Fruit fly (Drosophila melanogaster) whole organism, embryonic: Measurements from ENCODE around the gene UQCR-C1.

Experiments
- Atf6 ChIP-seq: fragments of 200-800 bp; sonication (Bioruptor generic); IDR thresholded peaks from 2 replicates; pipeline ENCODE4 v1.3.6; 2022; ENCODE audit warnings: missing biosample characterization, missing genetic modification characterization
- BEAF-32 ChIP-seq: fragments of 200-800 bp; sonication (Bioruptor generic); optimal IDR thresholded peaks from 3 replicates; lab custom pipeline; 2017; ENCODE audit warnings: missing biosample characterization, missing genetic modification characterization, mild to moderate bottlenecking, moderate library complexity, missing genetic modification reagents
- Blimp-1 ChIP-seq: fragments of 200-800 bp; sonication (Bioruptor generic); optimal IDR thresholded peaks from 3 replicates; lab custom pipeline; 2018; ENCODE audit warnings: missing biosample characterization, missing genetic modification characterization, mild to moderate bottlenecking, moderate library complexity, missing genetic modification reagents
- BtbVII ChIP-seq: fragments of 200-800 bp; sonication (Bioruptor generic); optimal IDR thresholded peaks from 3 replicates; lab custom pipeline; 2017; ENCODE audit warnings: missing biosample characterization, mild to moderate bottlenecking, missing genetic modification characterization
- CG1024 ChIP-seq: fragments of 200-800 bp; sonication (Bioruptor generic); IDR thresholded peaks from 2 replicates; pipeline ENCODE4 v1.3.6; 2022; ENCODE audit warnings: missing biosample characterization, missing genetic modification characterization
- CG10654 ChIP-seq: fragments of 200-800 bp; sonication (Bioruptor generic); optimal IDR thresholded peaks from 2 replicates; lab custom pipeline; 2016; ENCODE audit warnings: missing biosample characterization, missing genetic modification characterization
- CG13624 ChIP-seq: fragments of 200-800 bp; sonication (Bioruptor generic); optimal IDR thresholded peaks from 2 replicates; lab custom pipeline; 2016; ENCODE audit warnings: missing biosample characterization, missing genetic modification characterization
- CG13775 ChIP-seq: fragments of 200-800 bp; sonication (Bioruptor generic); optimal IDR thresholded peaks from 3 replicates; lab custom pipeline; 2017; ENCODE audit warnings: missing biosample characterization, mild to moderate bottlenecking, missing genetic modification characterization
- CG13894 ChIP-seq: fragments of 200-800 bp; sonication (Bioruptor generic); optimal IDR thresholded peaks from 3 replicates; lab custom pipeline; 2018; ENCODE audit warnings: missing biosample characterization, mild to moderate bottlenecking, missing genetic modification characterization, moderate library complexity
- CG17186 ChIP-seq: fragments of 200-800 bp; sonication (Bioruptor generic); optimal IDR thresholded peaks from 3 replicates; lab custom pipeline; 2017; ENCODE audit warnings: missing biosample characterization, missing genetic modification reagents, missing genetic modification characterization
- CG17385 ChIP-seq: fragments of 200-800 bp; sonication (Bioruptor generic); optimal IDR thresholded peaks from 3 replicates; lab custom pipeline; 2018; ENCODE audit warnings: missing biosample characterization, mild to moderate bottlenecking, missing genetic modification characterization
- CG17829 ChIP-seq: fragments of 200-800 bp; optimal IDR thresholded peaks from 2 replicates; lab custom pipeline; 2019; ENCODE audit warnings: missing biosample characterization, mild to moderate bottlenecking, missing genetic modification characterization, moderate library complexity
- CG30020 ChIP-seq: fragments of 200-800 bp; optimal IDR thresholded peaks from 2 replicates; lab custom pipeline; 2019; ENCODE audit warnings: missing biosample characterization, mild to moderate bottlenecking, missing genetic modification characterization, moderate library complexity
- CG30403 ChIP-seq: fragments of 200-800 bp; sonication (Bioruptor generic); optimal IDR thresholded peaks from 3 replicates; lab custom pipeline; 2016; ENCODE audit warnings: missing biosample characterization, missing genetic modification characterization
- CG4617 ChIP-seq: fragments of 200-800 bp; sonication (Bioruptor generic); optimal IDR thresholded peaks from 3 replicates; lab custom pipeline; 2016; ENCODE audit warnings: missing biosample characterization, missing genetic modification characterization, borderline replicate concordance
- CG4730 ChIP-seq: fragments of 200-800 bp; sonication (Bioruptor generic); IDR thresholded peaks from 2 replicates; pipeline ENCODE4 v1.3.6; 2022; ENCODE audit warnings: missing biosample characterization, missing genetic modification characterization
- CG5245 ChIP-seq: fragments of 200-800 bp; sonication (Bioruptor generic); optimal IDR thresholded peaks from 3 replicates; lab custom pipeline; 2016; ENCODE audit warnings: missing biosample characterization, missing genetic modification characterization
- CG6854 ChIP-seq: fragments of 200-800 bp; sonication (Bioruptor generic); optimal IDR thresholded peaks from 3 replicates; lab custom pipeline; 2017; ENCODE audit warnings: missing biosample characterization, mild to moderate bottlenecking, missing genetic modification characterization
- CG7357 ChIP-seq: fragments of 200-800 bp; sonication (Bioruptor generic); IDR thresholded peaks from 3 replicates; pipeline ENCODE4 v1.3.6; 2022; ENCODE audit warnings: missing biosample characterization, missing genetic modification characterization
- CG7745 ChIP-seq: fragments of 200-800 bp; sonication (Bioruptor generic); optimal IDR thresholded peaks from 2 replicates; lab custom pipeline; 2018; ENCODE audit warnings: missing biosample characterization, mild to moderate bottlenecking, missing genetic modification characterization, moderate library complexity
- CG8924 ChIP-seq: fragments of 200-800 bp; optimal IDR thresholded peaks from 3 replicates; lab custom pipeline; 2019; ENCODE audit warnings: missing biosample characterization, mild to moderate bottlenecking, missing genetic modification characterization, moderate library complexity
- Dbx ChIP-seq: fragments of 200-800 bp; sonication (Bioruptor generic); IDR thresholded peaks from 3 replicates; pipeline ENCODE4 v1.3.6; 2022; ENCODE audit warnings: missing biosample characterization, missing genetic modification characterization
- Dip2 ChIP-seq: fragments of 200-800 bp; sonication (Bioruptor generic); IDR thresholded peaks from 2 replicates; pipeline ENCODE4 v1.3.6; 2022; ENCODE audit warnings: missing biosample characterization, missing genetic modification characterization
- Dp ChIP-seq: fragments of 200-800 bp; sonication (Bioruptor generic); optimal IDR thresholded peaks from 2 replicates; lab custom pipeline; 2018; ENCODE audit warnings: missing biosample characterization, mild to moderate bottlenecking, missing genetic modification characterization, moderate library complexity
- HLH3B ChIP-seq: fragments of 200-800 bp; sonication (Bioruptor generic); IDR thresholded peaks from 2 replicates; pipeline ENCODE4 v1.3.6; 2022; ENCODE audit warnings: missing biosample characterization, missing genetic modification characterization
- MTF-1 ChIP-seq: fragments of 200-800 bp; sonication (Bioruptor generic); optimal IDR thresholded peaks from 2 replicates; lab custom pipeline; 2018; ENCODE audit warnings: missing biosample characterization, mild to moderate bottlenecking, missing genetic modification characterization, borderline replicate concordance
- Mad ChIP-seq: fragments of 200-800 bp; sonication (Bioruptor generic); optimal IDR thresholded peaks from 2 replicates; lab custom pipeline; 2016; ENCODE audit warnings: missing biosample characterization, missing genetic modification characterization
- Max ChIP-seq: fragments of 200-800 bp; sonication (Bioruptor generic); optimal IDR thresholded peaks from 2 replicates; lab custom pipeline; 2016; ENCODE audit warnings: missing biosample characterization, mild to moderate bottlenecking, missing genetic modification characterization
- Med ChIP-seq: fragments of 200-800 bp; sonication (Bioruptor generic); peaks from one replicate; lab custom pipeline; 2016; ENCODE audit warnings: missing biosample characterization, missing genetic modification characterization, mild to moderate bottlenecking, inconsistent platforms, moderate library complexity
- NK7.1 ChIP-seq: fragments of 200-800 bp; sonication (Bioruptor generic); optimal IDR thresholded peaks from 3 replicates; lab custom pipeline; 2016; ENCODE audit warnings: missing biosample characterization, missing genetic modification characterization
- Nf-YC ChIP-seq: fragments of 200-800 bp; optimal IDR thresholded peaks from 3 replicates; lab custom pipeline; 2019; ENCODE audit warnings: missing biosample characterization, mild to moderate bottlenecking, missing genetic modification characterization, moderate library complexity
- PHDP ChIP-seq: fragments of 200-800 bp; sonication (Bioruptor generic); optimal IDR thresholded peaks from 3 replicates; lab custom pipeline; 2018; ENCODE audit warnings: missing biosample characterization, mild to moderate bottlenecking, missing genetic modification characterization, moderate library complexity
- Side ChIP-seq: fragments of 200-800 bp; sonication (Bioruptor generic); optimal IDR thresholded peaks from 2 replicates; lab custom pipeline; 2016; ENCODE audit warnings: missing biosample characterization, missing genetic modification characterization
- Sry-β ChIP-seq: fragments of 200-800 bp; sonication (Bioruptor generic); optimal IDR thresholded peaks from 2 replicates; lab custom pipeline; 2018; ENCODE audit warnings: missing biosample characterization, mild to moderate bottlenecking, missing genetic modification characterization, moderate library complexity
- amos ChIP-seq: fragments of 200-800 bp; sonication (Bioruptor generic); IDR thresholded peaks from 2 replicates; pipeline ENCODE4 v1.3.6; 2022; ENCODE audit warnings: missing biosample characterization, missing genetic modification characterization; ENCODE audit not compliant: partially characterized antibody
- da ChIP-seq: fragments of 200-800 bp; sonication (Bioruptor generic); optimal IDR thresholded peaks from 2 replicates; lab custom pipeline; 2016; ENCODE audit warnings: missing biosample characterization, missing genetic modification characterization
- dmrt11E ChIP-seq: fragments of 200-800 bp; sonication (Bioruptor generic); optimal IDR thresholded peaks from 3 replicates; lab custom pipeline; 2018; ENCODE audit warnings: missing biosample characterization, mild to moderate bottlenecking, missing genetic modification characterization, moderate library complexity
- exex ChIP-seq: fragments of 200-800 bp; sonication (Bioruptor generic); optimal IDR thresholded peaks from 4 replicates; lab custom pipeline; 2018; ENCODE audit warnings: missing biosample characterization, mild to moderate bottlenecking, missing genetic modification characterization, moderate library complexity
- eyg ChIP-seq: fragments of 200-800 bp; sonication (Bioruptor generic); optimal IDR thresholded peaks from 3 replicates; lab custom pipeline; 2016; ENCODE audit warnings: missing biosample characterization, missing genetic modification characterization
- gem ChIP-seq: fragments of 200-800 bp; sonication (Bioruptor generic); optimal IDR thresholded peaks from 2 replicates; lab custom pipeline; 2019; ENCODE audit warnings: missing biosample characterization, mild to moderate bottlenecking, missing genetic modification characterization, moderate library complexity
- grau ChIP-seq: fragments of 200-800 bp; optimal IDR thresholded peaks from 3 replicates; lab custom pipeline; 2019; ENCODE audit warnings: missing biosample characterization, mild to moderate bottlenecking, missing genetic modification characterization, moderate library complexity
- hkb ChIP-seq, 2 experiments: fragments of 200-800 bp in 1 of 2; fragments of >200 bp in 1 of 2; sonication (Bioruptor generic) in 1 of 2; IDR thresholded peaks in 1 of 2; optimal IDR thresholded peaks in 1 of 2; 2 replicates each; pipeline versions ENCODE4 v1.3.6 to Lab custom; 2017 to 2022; ENCODE audit warnings: missing biosample characterization in 1 of 2, missing genetic modification characterization in 1 of 2
- knrl ChIP-seq: fragments of 200-800 bp; sonication (Bioruptor generic); IDR thresholded peaks from 3 replicates; pipeline ENCODE4 v1.3.6; 2022; ENCODE audit warnings: missing biosample characterization, missing genetic modification characterization; ENCODE audit not compliant: partially characterized antibody
- lbe ChIP-seq: fragments of 200-800 bp; sonication (Bioruptor generic); optimal IDR thresholded peaks from 2 replicates; lab custom pipeline; 2016; ENCODE audit warnings: missing biosample characterization, mild to moderate bottlenecking, missing genetic modification characterization
- lmd ChIP-seq: fragments of 200-800 bp; sonication (Bioruptor generic); IDR thresholded peaks from 2 replicates; pipeline ENCODE4 v1.3.6; 2022; ENCODE audit warnings: missing biosample characterization, missing genetic modification characterization
- lola ChIP-seq, 3 experiments: fragments of >200 bp in 2 of 3; fragments of 200-800 bp in 1 of 3; sonication (Bioruptor generic) in 1 of 3; optimal IDR thresholded peaks; 2 replicates each; lab custom pipeline; 2017 to 2019; ENCODE audit warnings: missing biosample characterization in 3 of 3, missing genetic modification characterization in 3 of 3, mild to moderate bottlenecking in 1 of 3, moderate library complexity in 1 of 3
- nom ChIP-seq: fragments of 200-800 bp; sonication (Bioruptor generic); optimal IDR thresholded peaks from 2 replicates; lab custom pipeline; 2017; ENCODE audit warnings: missing biosample characterization, missing genetic modification characterization, mild to moderate bottlenecking, moderate library complexity, missing genetic modification reagents
- pb ChIP-seq: fragments of 200-800 bp; sonication (Bioruptor generic); optimal IDR thresholded peaks from 3 replicates; lab custom pipeline; 2016; ENCODE audit warnings: missing biosample characterization, missing genetic modification characterization
- usp ChIP-seq: fragments of >200 bp; optimal IDR thresholded peaks from 2 replicates; lab custom pipeline; 2017; ENCODE audit warnings: missing biosample characterization, missing genetic modification characterization

Gene UQCR-C1

dm6 chr3R:14903837-14904431, 13.9 kb downstream of the UQCR-C1 start, which contains the start of gene VhaPPA1-1:
Gene VhaPPA1-1, minus strand, starts transcription at chr3R:14904061.
- TF ChIP-seq knrl (peak; percentile 61), exex (tag; lab: Kevin White, UChicago) (peak; percentile 17), Side (GFP tag; lab: Kevin White, UChicago) (no peak), CG4730 (GFP tag; lab: Robert Waterston, UW) (no peak), nom (GFP tag; lab: Kevin White, UChicago) (peak; percentile 21), CG8924 (tag; lab: Kevin White, UChicago) (peak; percentile 17), lbe (GFP tag; lab: Kevin White, UChicago) (no peak), gem (peak; percentile 36), CG7745 (tag; lab: Kevin White, UChicago) (no peak), Blimp-1 (GFP tag; lab: Kevin White, UChicago) (no peak), Dp (GFP tag; lab: Kevin White, UChicago) (peak; percentile 73), Mad (GFP tag; lab: Kevin White, UChicago) (no peak), da (GFP tag; lab: Kevin White, UChicago) (no peak), CG17385 (GFP tag; lab: Kevin White, UChicago) (no peak), CG7357 (GFP tag; lab: Robert Waterston, UW) (no peak), CG10654 (GFP tag; lab: Kevin White, UChicago) (no peak), CG13894 (tag; lab: Kevin White, UChicago) (no peak), HLH3B (GFP tag; lab: Robert Waterston, UW) (no peak), CG4617 (peak; percentile 41), CG13624 (GFP tag; lab: Kevin White, UChicago) (peak; percentile 62), CG6854 (GFP tag; lab: Kevin White, UChicago) (no peak), eyg (GFP tag; lab: Kevin White, UChicago) (no peak), CG5245 (no peak), CG30020 (tag; lab: Kevin White, UChicago) (peak; percentile 65), PHDP (no peak), NK7.1 (GFP tag; lab: Kevin White, UChicago) (peak; percentile 9), CG30403 (GFP tag; lab: Kevin White, UChicago) (peak; percentile 28), amos (GFP tag; lab: Robert Waterston, UW) (peak; percentile 40; the same call in 1 of the 2 replicates), CG13775 (GFP tag; lab: Kevin White, UChicago) (peak; percentile 35), Max (peak; percentile 3), lola (GFP tag; optimal IDR thresholded peaks at IDR 0.05; lab: Kevin White, UChicago) (peak in 1 of 3 experiments; percentile 42), Dip2 (no peak), grau (tag; lab: Kevin White, UChicago) (peak; percentile 16), CG17186 (peak; percentile 64), CG17829 (tag; lab: Kevin White, UChicago) (peak; percentile 65), Nf-YC (peak; percentile 60), Atf6 (GFP tag; lab: Robert Waterston, UW) (no peak), lmd (GFP tag; lab: Robert Waterston, UW) (no peak), pb (no peak), CG1024 (GFP tag; lab: Robert Waterston, UW) (no peak), Sry-β (peak; percentile 97), usp (no peak), BtbVII (GFP tag; lab: Kevin White, UChicago) (no peak), Dbx (GFP tag; lab: Robert Waterston, UW) (no peak), Med (peak; percentile 77), hkb (optimal IDR thresholded peaks at IDR 0.05; lab: Kevin White, UChicago) (peak; percentile 96), hkb (GFP tag; IDR thresholded peaks at IDR 0.05; lab: Robert Waterston, UW) (no peak), MTF-1 (no peak), dmrt11E (peak; percentile 27), BEAF-32 (peak; percentile 72)
